Fruit fly (Drosophila melanogaster) whole organism, embryonic: ENCODE data around the gene Tango5.

Experiments
- B-H1 ChIP-seq: fragments of 200-800 bp; sonication (Bioruptor generic); IDR thresholded peaks from 3 replicates; pipeline ENCODE4 v1.3.6; 2022; ENCODE audit warnings: missing biosample characterization, missing genetic modification characterization
- CG10366 ChIP-seq: fragments of 200-800 bp; sonication (Bioruptor generic); IDR thresholded peaks from 2 replicates; pipeline ENCODE4 v1.3.6; 2022; ENCODE audit warnings: missing biosample characterization, missing genetic modification characterization
- CG10462 ChIP-seq: fragments of 200-800 bp; sonication (Bioruptor generic); optimal IDR thresholded peaks from 2 replicates; lab custom pipeline; 2016; ENCODE audit warnings: missing biosample characterization, missing genetic modification characterization
- CG11723 ChIP-seq: fragments of 200-800 bp; sonication (Bioruptor generic); optimal IDR thresholded peaks from 2 replicates; lab custom pipeline; 2017; ENCODE audit warnings: missing biosample characterization, mild to moderate bottlenecking, missing genetic modification characterization
- CG13123 ChIP-seq: fragments of 200-800 bp; sonication (Bioruptor generic); optimal IDR thresholded peaks from 2 replicates; lab custom pipeline; 2016; ENCODE audit warnings: missing biosample characterization, missing genetic modification characterization
- CG15601 ChIP-seq: fragments of 200-800 bp; sonication (Bioruptor generic); optimal IDR thresholded peaks from 3 replicates; lab custom pipeline; 2019; ENCODE audit warnings: missing biosample characterization, mild to moderate bottlenecking, missing genetic modification characterization, moderate library complexity
- CG17802 ChIP-seq: fragments of 200-800 bp; sonication (Bioruptor generic); optimal IDR thresholded peaks from 2 replicates; lab custom pipeline; 2018; ENCODE audit warnings: missing biosample characterization, mild to moderate bottlenecking, missing genetic modification characterization, moderate library complexity
- CG17829 ChIP-seq: fragments of 200-800 bp; optimal IDR thresholded peaks from 2 replicates; lab custom pipeline; 2019; ENCODE audit warnings: missing biosample characterization, mild to moderate bottlenecking, missing genetic modification characterization, moderate library complexity
- CG2712 ChIP-seq: fragments of 200-800 bp; optimal IDR thresholded peaks from 3 replicates; lab custom pipeline; 2019; ENCODE audit warnings: missing biosample characterization, mild to moderate bottlenecking, missing genetic modification characterization, moderate library complexity
- CG6791 ChIP-seq: fragments of 200-800 bp; sonication (Bioruptor generic); IDR thresholded peaks from 3 replicates; pipeline ENCODE4 v1.3.6; 2022; ENCODE audit warnings: missing biosample characterization, missing genetic modification characterization; ENCODE audit not compliant: partially characterized antibody
- CG7839 ChIP-seq: fragments of 200-800 bp; sonication (Bioruptor generic); optimal IDR thresholded peaks from 3 replicates; lab custom pipeline; 2018; ENCODE audit warnings: missing biosample characterization, mild to moderate bottlenecking, missing genetic modification characterization, moderate library complexity
- CG8290 ChIP-seq, 3 experiments: fragments of 200-800 bp; sonication (Bioruptor generic); optimal IDR thresholded peaks; 2 replicates each; lab custom pipeline; 2016 to 2019; ENCODE audit warnings: missing biosample characterization in 3 of 3, missing genetic modification characterization in 3 of 3, mild to moderate bottlenecking in 2 of 3, moderate library complexity in 1 of 3
- CG8478 ChIP-seq: fragments of >200 bp; optimal IDR thresholded peaks from 2 replicates; lab custom pipeline; 2018
- CG8765 ChIP-seq: fragments of 200-800 bp; sonication (Bioruptor generic); IDR thresholded peaks from 2 replicates; pipeline ENCODE4 v1.3.6; 2022; ENCODE audit warnings: missing biosample characterization, missing genetic modification characterization
- E2f2 ChIP-seq: fragments of 200-800 bp; sonication (Bioruptor generic); IDR thresholded peaks from 2 replicates; pipeline ENCODE4 v1.3.6; 2022; ENCODE audit warnings: missing biosample characterization, missing genetic modification characterization
- Ets97D ChIP-seq: fragments of 200-800 bp; sonication (Bioruptor generic); optimal IDR thresholded peaks from 3 replicates; lab custom pipeline; 2016; ENCODE audit warnings: missing biosample characterization, missing genetic modification characterization
- HHEX ChIP-seq: fragments of 200-800 bp; sonication (Bioruptor generic); optimal IDR thresholded peaks from 3 replicates; lab custom pipeline; 2017; ENCODE audit warnings: missing biosample characterization, mild to moderate bottlenecking, missing genetic modification characterization, missing genetic modification reagents
- HLH3B ChIP-seq: fragments of 200-800 bp; sonication (Bioruptor generic); IDR thresholded peaks from 2 replicates; pipeline ENCODE4 v1.3.6; 2022; ENCODE audit warnings: missing biosample characterization, missing genetic modification characterization
- Hand ChIP-seq: fragments of 200-800 bp; sonication (Bioruptor generic); optimal IDR thresholded peaks from 2 replicates; lab custom pipeline; 2017; ENCODE audit warnings: mild to moderate bottlenecking, missing biosample characterization, missing genetic modification reagents, missing genetic modification characterization
- HmgZ ChIP-seq: fragments of 200-800 bp; sonication (Bioruptor generic); optimal IDR thresholded peaks from 2 replicates; lab custom pipeline; 2018; ENCODE audit warnings: missing biosample characterization, mild to moderate bottlenecking, missing genetic modification characterization
- Kr ChIP-seq: fragments of 200-800 bp; sonication (Bioruptor generic); optimal IDR thresholded peaks from 2 replicates; lab custom pipeline; 2017; ENCODE audit warnings: missing biosample characterization, mild to moderate bottlenecking, missing genetic modification characterization
- MTF-1 ChIP-seq: fragments of 200-800 bp; sonication (Bioruptor generic); optimal IDR thresholded peaks from 2 replicates; lab custom pipeline; 2018; ENCODE audit warnings: missing biosample characterization, mild to moderate bottlenecking, missing genetic modification characterization, borderline replicate concordance
- Mrtf ChIP-seq: fragments of 200-800 bp; sonication (Bioruptor generic); IDR thresholded peaks from 3 replicates; pipeline ENCODE4 v1.3.6; 2022; ENCODE audit warnings: missing biosample characterization, missing genetic modification characterization
- Pdp1 ChIP-seq, 2 experiments: fragments of 200-800 bp; sonication (Bioruptor generic); optimal IDR thresholded peaks; 3 replicates each; lab custom pipeline; 2016; ENCODE audit warnings: missing biosample characterization in 2 of 2, missing genetic modification characterization in 2 of 2, mild to moderate bottlenecking in 1 of 2, moderate library complexity in 1 of 2
- ara ChIP-seq: fragments of 200-800 bp; sonication (Bioruptor generic); IDR thresholded peaks from 2 replicates; pipeline ENCODE4 v1.3.6; 2022; ENCODE audit warnings: missing biosample characterization, missing genetic modification characterization
- ato ChIP-seq: fragments of 200-800 bp; sonication (Bioruptor generic); IDR thresholded peaks from 2 replicates; pipeline ENCODE4 v1.3.6; 2022; ENCODE audit warnings: missing biosample characterization, missing genetic modification characterization; ENCODE audit not compliant: partially characterized antibody
- bowl ChIP-seq: fragments of 200-800 bp; sonication (Bioruptor generic); IDR thresholded peaks from 2 replicates; pipeline ENCODE4 v1.3.6; 2022; ENCODE audit warnings: missing biosample characterization, missing genetic modification characterization
- corto ChIP-seq: fragments of 200-800 bp; sonication (Bioruptor generic); optimal IDR thresholded peaks from 2 replicates; lab custom pipeline; 2016; ENCODE audit warnings: missing biosample characterization, mild to moderate bottlenecking, missing genetic modification characterization, moderate library complexity
- en ChIP-seq: fragments of 200-800 bp; sonication (Bioruptor generic); optimal IDR thresholded peaks from 2 replicates; lab custom pipeline; 2016; ENCODE audit warnings: missing biosample characterization, missing genetic modification characterization
- exex ChIP-seq: fragments of 200-800 bp; sonication (Bioruptor generic); optimal IDR thresholded peaks from 4 replicates; lab custom pipeline; 2018; ENCODE audit warnings: missing biosample characterization, mild to moderate bottlenecking, missing genetic modification characterization, moderate library complexity
- fd3F ChIP-seq: fragments of 200-800 bp; sonication (Bioruptor generic); optimal IDR thresholded peaks from 2 replicates; lab custom pipeline; 2018; ENCODE audit warnings: missing biosample characterization, mild to moderate bottlenecking, missing genetic modification characterization, moderate library complexity
- ftz-f1 ChIP-seq: fragments of 200-800 bp; sonication (Bioruptor generic); optimal IDR thresholded peaks from 2 replicates; lab custom pipeline; 2016; ENCODE audit warnings: missing biosample characterization, missing genetic modification characterization
- gce ChIP-seq: fragments of 200-800 bp; sonication (Bioruptor generic); IDR thresholded peaks from 3 replicates; pipeline ENCODE4 v1.3.6; 2022; ENCODE audit warnings: missing biosample characterization, missing genetic modification characterization
- ham ChIP-seq: fragments of 200-800 bp; sonication (Bioruptor generic); IDR thresholded peaks from 2 replicates; pipeline ENCODE4 v1.3.6; 2022; ENCODE audit warnings: missing biosample characterization, missing genetic modification characterization
- hbn ChIP-seq: fragments of 200-800 bp; sonication (Bioruptor generic); IDR thresholded peaks from 2 replicates; pipeline ENCODE4 v1.3.6; 2022; ENCODE audit warnings: missing biosample characterization, missing genetic modification characterization; ENCODE audit not compliant: partially characterized antibody
- insv ChIP-seq, 2 experiments: fragments of 200-800 bp; sonication (Bioruptor generic); optimal IDR thresholded peaks; 3 replicates each; lab custom pipeline; 2016 to 2018; ENCODE audit warnings: missing biosample characterization in 2 of 2, missing genetic modification characterization in 2 of 2
- lab ChIP-seq: fragments of 200-800 bp; sonication (Bioruptor generic); optimal IDR thresholded peaks from 3 replicates; lab custom pipeline; 2017; ENCODE audit warnings: missing biosample characterization, missing genetic modification characterization, mild to moderate bottlenecking, moderate library complexity, missing genetic modification reagents
- lilli ChIP-seq: fragments of 200-800 bp; sonication (Bioruptor generic); optimal IDR thresholded peaks from 3 replicates; lab custom pipeline; 2016; ENCODE audit warnings: missing biosample characterization, missing genetic modification characterization
- luna ChIP-seq: fragments of 200-800 bp; sonication (Bioruptor generic); optimal IDR thresholded peaks from 2 replicates; lab custom pipeline; 2016; ENCODE audit warnings: missing biosample characterization, missing genetic modification characterization
- otp ChIP-seq: fragments of 200-800 bp; sonication (Bioruptor generic); IDR thresholded peaks from 3 replicates; pipeline ENCODE4, ENCODE4 v1.3.6; 2022; ENCODE audit warnings: missing biosample characterization, missing genetic modification characterization
- peb ChIP-seq: fragments of 200-800 bp; sonication (Bioruptor generic); IDR thresholded peaks from 2 replicates; pipeline ENCODE4 v1.3.6; 2022; ENCODE audit warnings: missing biosample characterization, missing genetic modification characterization
- prd ChIP-seq, 3 experiments: fragments of >200 bp in 2 of 3; fragments of 200-800 bp in 1 of 3; sonication (Bioruptor generic) in 1 of 3; optimal IDR thresholded peaks in 2 of 3; IDR thresholded peaks in 1 of 3; 2 replicates in 2 of 3; 3 replicates in 1 of 3; pipeline versions ENCODE4 v1.3.6 to Lab custom; 2017 to 2022; ENCODE audit warnings: missing biosample characterization in 1 of 3, missing genetic modification characterization in 1 of 3
- psq ChIP-seq: fragments of 200-800 bp; sonication (Bioruptor generic); optimal IDR thresholded peaks from 2 replicates; lab custom pipeline; 2017; ENCODE audit warnings: missing biosample characterization, missing genetic modification characterization
- run ChIP-seq: fragments of 200-800 bp; sonication (Bioruptor generic); optimal IDR thresholded peaks from 3 replicates; lab custom pipeline; 2018; ENCODE audit warnings: missing biosample characterization, mild to moderate bottlenecking, missing genetic modification characterization
- sens ChIP-seq: fragments of 200-800 bp; sonication (Bioruptor generic); peaks from one replicate; lab custom pipeline; 2016; ENCODE audit warnings: missing biosample characterization, missing genetic modification characterization
- toy ChIP-seq: fragments of 200-800 bp; sonication (Bioruptor generic); IDR thresholded peaks from 2 replicates; pipeline ENCODE4 v1.3.6; 2022; ENCODE audit warnings: missing biosample characterization, missing genetic modification characterization
- vfl ChIP-seq: fragments of 200-800 bp; sonication (Bioruptor generic); optimal IDR thresholded peaks from 2 replicates; lab custom pipeline; 2016; ENCODE audit warnings: missing biosample characterization, missing genetic modification characterization
- z ChIP-seq: fragments of 200-800 bp; sonication (Bioruptor generic); IDR thresholded peaks from 3 replicates; pipeline ENCODE4 v1.3.6; 2022; ENCODE audit warnings: missing biosample characterization, missing genetic modification characterization

The Tango5 gene

dm6 chrX:10762959-10763883 is 992 bp downstream of the Tango5 start (continued):
- TF ChIP-seq CG7839, result peak; percentile 60
- TF ChIP-seq CG11723 (GFP tag; lab: Kevin White, UChicago), result no peak
- TF ChIP-seq CG6791 (GFP tag; lab: Robert Waterston, UW), result no peak
- no peak for TF ChIP-seq ara (GFP tag; lab: Robert Waterston, UW)
- TF ChIP-seq CG10462 (GFP tag; lab: Kevin White, UChicago), result no peak
- TF ChIP-seq bowl (GFP tag; lab: Robert Waterston, UW), result peak; percentile 19; the same call in 1 of the 2 replicates
- no peak for TF ChIP-seq HLH3B
- TF ChIP-seq fd3F, result no peak
- peak; percentile 88 for TF ChIP-seq psq (GFP tag; lab: Kevin White, UChicago)
- no peak for TF ChIP-seq gce
- TF ChIP-seq otp (GFP tag; lab: Robert Waterston, UW), result no peak
- TF ChIP-seq ham (GFP tag; lab: Robert Waterston, UW), result no peak
- no peak for TF ChIP-seq B-H1
- TF ChIP-seq Ets97D (GFP tag; lab: Kevin White, UChicago), result no peak
- peak; percentile 28 for TF ChIP-seq CG15601 (tag; lab: Kevin White, UChicago)
- TF ChIP-seq Mrtf, result no peak
- no peak for TF ChIP-seq HHEX
- TF ChIP-seq CG2712 (tag; lab: Kevin White, UChicago), result peak; percentile 27
- TF ChIP-seq MTF-1 (GFP tag; lab: Kevin White, UChicago), result no peak
- no peak for TF ChIP-seq CG10366 (GFP tag; lab: Robert Waterston, UW)
- no peak for TF ChIP-seq CG17802 (tag; lab: Kevin White, UChicago)
- TF ChIP-seq ato (GFP tag; lab: Robert Waterston, UW), result no peak
- TF ChIP-seq E2f2 (GFP tag; lab: Robert Waterston, UW), result no peak
- no peak for TF ChIP-seq en (GFP tag; lab: Kevin White, UChicago)
- 0 out of 2 replicates have a peak, but pooled peaks have one; percentile 25 for TF ChIP-seq CG8765 (GFP tag; lab: Robert Waterston, UW)
- no peak for TF ChIP-seq corto (GFP tag; lab: Kevin White, UChicago)
- peak; percentile 7 for TF ChIP-seq Hand (GFP tag; lab: Kevin White, UChicago)
- peak; percentile 55 for TF ChIP-seq lab (GFP tag; lab: Kevin White, UChicago)
- TF ChIP-seq luna, result no peak
- TF ChIP-seq exex (tag; lab: Kevin White, UChicago), result peak; percentile 74
- no peak for TF ChIP-seq vfl (GFP tag; lab: Kevin White, UChicago)
- TF ChIP-seq run (tag; lab: Kevin White, UChicago), result no peak
- TF ChIP-seq CG8290 (GFP tag; optimal IDR thresholded peaks at IDR 0.05; lab: Kevin White, UChicago), result no peak
- peak in 1 of 2 experiments; percentile 14 for TF ChIP-seq CG8290 (tag; optimal IDR thresholded peaks at IDR 0.05; lab: Kevin White, UChicago)
- peak; percentile 2 for TF ChIP-seq CG17829 (tag; lab: Kevin White, UChicago)
- no peak for TF ChIP-seq Kr (GFP tag; lab: Kevin White, UChicago)
- TF ChIP-seq ftz-f1, result peak; percentile 19
- TF ChIP-seq prd (optimal IDR thresholded peaks at IDR 0.05; lab: Kevin White, UChicago), result no peak
- TF ChIP-seq prd (GFP tag; IDR thresholded peaks at IDR 0.05; lab: Robert Waterston, UW), result 0 out of 3 replicates have a peak, but pooled peaks have one; percentile 28
- TF ChIP-seq lilli (GFP tag; lab: Kevin White, UChicago), result peak; percentile 26
- TF ChIP-seq Pdp1 (GFP tag; optimal IDR thresholded peaks at IDR 0.05; lab: Kevin White, UChicago), result no peak
- peak; percentile 34 for TF ChIP-seq HmgZ (tag; lab: Kevin White, UChicago)
- no peak for TF ChIP-seq CG8478 (lab: Kevin White, UChicago)
- no peak for TF ChIP-seq peb
- TF ChIP-seq CG13123, result no peak
- TF ChIP-seq sens (GFP tag; lab: Kevin White, UChicago), result peak; percentile 59
- no peak for TF ChIP-seq toy (GFP tag; lab: Robert Waterston, UW)
- TF ChIP-seq hbn (GFP tag; lab: Robert Waterston, UW), result no peak
- TF ChIP-seq insv (GFP tag; optimal IDR thresholded peaks at IDR 0.05; lab: Kevin White, UChicago), result no peak
- TF ChIP-seq z (GFP tag; lab: Robert Waterston, UW), result no peak
